Worm (Caenorhabditis elegans) whole organism, young adult: ENCODE data around the gene maa-1.
A peak's percentile ranks its signal among the peaks of the same experiment; 100 is the strongest.

Experiments used
- B0261.1 ChIP-seq: sonication (generic microtip); optimal IDR thresholded peaks from 2 replicates; lab custom pipeline; 2016; ENCODE audit warnings: mild to moderate bottlenecking, missing genetic modification characterization, moderate library complexity, missing compliant biosample characterization
- D2030.7 ChIP-seq: fragments of 200-800 bp; sonication (Bioruptor generic); IDR thresholded peaks from 2 replicates; pipeline ENCODE4 v1.3.6; 2022; ENCODE audit warnings: missing genetic modification reagents, missing genetic modification characterization, missing compliant biosample characterization
- F10E7.11 ChIP-seq: sonication (generic microtip); optimal IDR thresholded peaks from 2 replicates; lab custom pipeline; 2017; ENCODE audit warnings: mild to moderate bottlenecking, missing genetic modification characterization, moderate library complexity, missing compliant biosample characterization
- F23B12.7 ChIP-seq: sonication (generic microtip); optimal IDR thresholded peaks from 2 replicates; lab custom pipeline; 2017; ENCODE audit warnings: missing genetic modification characterization, mild to moderate bottlenecking, missing compliant biosample characterization, antibody characterized with exemption, moderate library complexity; ENCODE audit not compliant: insufficient read depth
- F57C9.4 ChIP-seq: sonication (generic microtip); optimal IDR thresholded peaks from 2 replicates; lab custom pipeline; 2017; ENCODE audit warnings: mild to moderate bottlenecking, missing genetic modification characterization, missing compliant biosample characterization
- T07F8.4 ChIP-seq: sonication (generic microtip); optimal IDR thresholded peaks from 2 replicates; lab custom pipeline; 2016; ENCODE audit warnings: mild to moderate bottlenecking, missing genetic modification characterization, moderate library complexity, missing compliant biosample characterization
- ZK185.1 ChIP-seq: sonication (generic microtip); optimal IDR thresholded peaks from 2 replicates; lab custom pipeline; 2016; ENCODE audit warnings: mild to moderate bottlenecking, missing genetic modification characterization, missing compliant biosample characterization; ENCODE audit not compliant: poor library complexity, severe bottlenecking
- ama-1 ChIP-seq, 3 experiments: fragments of 150-350 bp in 1 of 3; sonication (generic microtip) in 2 of 3; optimal IDR thresholded peaks; 2 replicates each; lab custom pipeline; 2014 to 2018; ENCODE audit warnings: missing biosample characterization in 2 of 3, missing genetic modification characterization in 2 of 3, missing genetic modification reagents in 2 of 3
- aptf-3 ChIP-seq: fragments of 200-800 bp; sonication (Bioruptor generic); IDR thresholded peaks from 2 replicates; pipeline ENCODE4 v1.3.6; 2022; ENCODE audit warnings: missing genetic modification characterization, missing compliant biosample characterization
- athp-1 ChIP-seq: sonication (generic microtip); optimal IDR thresholded peaks from 2 replicates; lab custom pipeline; 2017; ENCODE audit warnings: mild to moderate bottlenecking, missing genetic modification characterization, missing compliant biosample characterization
- ceh-100 ChIP-seq: fragments of 200-800 bp; sonication (Bioruptor generic); IDR thresholded peaks from 2 replicates; pipeline ENCODE4 v1.3.6; 2022; ENCODE audit warnings: missing genetic modification reagents, missing genetic modification characterization, missing compliant biosample characterization
- ceh-27 ChIP-seq: fragments of 200-800 bp; sonication (Bioruptor generic); optimal IDR thresholded peaks from 2 replicates; lab custom pipeline; 2018; ENCODE audit warnings: mild to moderate bottlenecking, missing genetic modification characterization, moderate library complexity, missing compliant biosample characterization
- ceh-58 ChIP-seq: fragments of 200-800 bp; sonication (Bioruptor generic); IDR thresholded peaks from 2 replicates; pipeline ENCODE4 v1.3.6; 2022; ENCODE audit warnings: missing genetic modification characterization, missing compliant biosample characterization
- ceh-79 ChIP-seq: sonication (generic microtip); optimal IDR thresholded peaks from 2 replicates; lab custom pipeline; 2017; ENCODE audit warnings: mild to moderate bottlenecking, missing genetic modification characterization, missing compliant biosample characterization
- dpff-1 ChIP-seq: sonication (generic microtip); optimal IDR thresholded peaks from 2 replicates; lab custom pipeline; 2017; ENCODE audit warnings: mild to moderate bottlenecking, missing genetic modification characterization, missing compliant biosample characterization
- egrh-3 ChIP-seq: fragments of 200-800 bp; sonication (Bioruptor generic); IDR thresholded peaks from 2 replicates; pipeline ENCODE4 v1.3.6; 2022; ENCODE audit warnings: missing genetic modification reagents, missing genetic modification characterization, missing compliant biosample characterization
- hlh-12 ChIP-seq: sonication (generic microtip); optimal IDR thresholded peaks from 2 replicates; lab custom pipeline; 2016; ENCODE audit warnings: missing genetic modification characterization, missing compliant biosample characterization
- hrde-1 ChIP-seq: sonication (generic microtip); optimal IDR thresholded peaks from 2 replicates; lab custom pipeline; 2016; ENCODE audit warnings: missing genetic modification characterization, mild to moderate bottlenecking, missing compliant biosample characterization, moderate library complexity, missing genotype, missing genetic modification reagents, borderline replicate concordance
- lin-26 ChIP-seq: fragments of 200-800 bp; sonication (Bioruptor generic); IDR thresholded peaks from 2 replicates; pipeline ENCODE4 v1.3.6; 2022; ENCODE audit warnings: missing genetic modification reagents, missing genetic modification characterization, missing compliant biosample characterization
- lin-35 ChIP-seq, 3 experiments: fragments of 150-350 bp in 2 of 3; sonication (generic microtip) in 1 of 3; optimal IDR thresholded peaks; 2 replicates each; lab custom pipeline; 2014 to 2018; ENCODE audit warnings: missing biosample characterization in 3 of 3, missing genetic modification characterization in 3 of 3, missing genetic modification reagents in 3 of 3
- lin-40 ChIP-seq: sonication (generic microtip); optimal IDR thresholded peaks from 2 replicates; lab custom pipeline; 2016; ENCODE audit warnings: missing genetic modification characterization, mild to moderate bottlenecking, missing compliant biosample characterization, missing genotype, missing genetic modification reagents
- mcd-1 ChIP-seq: fragments of 200-800 bp; sonication (Bioruptor generic); IDR thresholded peaks from 2 replicates; pipeline ENCODE4 v1.3.6; 2022; ENCODE audit warnings: missing genetic modification reagents, missing genetic modification characterization, missing compliant biosample characterization
- mes-4 ChIP-seq: sonication (generic microtip); optimal IDR thresholded peaks from 2 replicates; lab custom pipeline; 2016; ENCODE audit warnings: missing genotype, missing genetic modification characterization, missing compliant biosample characterization
- mxl-1 ChIP-seq: sonication (generic microtip); optimal IDR thresholded peaks from 2 replicates; lab custom pipeline; 2016; ENCODE audit warnings: missing genetic modification characterization, missing compliant biosample characterization
- nfya-1 ChIP-seq: sonication (generic microtip); optimal IDR thresholded peaks from 2 replicates; lab custom pipeline; 2017; ENCODE audit warnings: antibody characterized with exemption, missing compliant biosample characterization, missing genetic modification characterization, borderline replicate concordance; ENCODE audit not compliant: insufficient read depth
- nfyb-1 ChIP-seq: fragments of 200-800 bp; sonication (Bioruptor generic); IDR thresholded peaks from 2 replicates; pipeline ENCODE4 v1.3.6; 2022; ENCODE audit warnings: missing genetic modification reagents, missing genetic modification characterization, missing compliant biosample characterization
- rcor-1 ChIP-seq: fragments of 200-800 bp; sonication (Bioruptor generic); IDR thresholded peaks from 2 replicates; pipeline ENCODE4 v1.3.6; 2022; ENCODE audit warnings: missing genetic modification reagents, missing genetic modification characterization, missing compliant biosample characterization
- snpc-1.1 ChIP-seq: sonication (generic microtip); optimal IDR thresholded peaks from 2 replicates; lab custom pipeline; 2017; ENCODE audit warnings: missing genetic modification characterization, mild to moderate bottlenecking, missing compliant biosample characterization, antibody characterized with exemption, moderate library complexity, missing genotype, missing genetic modification reagents; ENCODE audit not compliant: insufficient read depth
- tbx-9 ChIP-seq: sonication (generic microtip); optimal IDR thresholded peaks from 2 replicates; lab custom pipeline; 2016; ENCODE audit warnings: borderline replicate concordance, missing genetic modification characterization, inconsistent platforms, missing compliant biosample characterization
- unc-130 ChIP-seq: sonication (generic microtip); optimal IDR thresholded peaks from 2 replicates; lab custom pipeline; 2016; ENCODE audit warnings: missing genetic modification reagents, missing genetic modification characterization, missing compliant biosample characterization
- xnd-1 ChIP-seq: sonication (generic microtip); optimal IDR thresholded peaks from 2 replicates; lab custom pipeline; 2016; ENCODE audit warnings: missing genotype, missing genetic modification reagents, missing genetic modification characterization, missing compliant biosample characterization
- ztf-28 ChIP-seq: fragments of 200-800 bp; sonication (Bioruptor generic); IDR thresholded peaks from 2 replicates; pipeline ENCODE4 v1.3.6; 2022; ENCODE audit warnings: missing genetic modification reagents, missing genetic modification characterization, missing compliant biosample characterization

Gene maa-1

DNA sequence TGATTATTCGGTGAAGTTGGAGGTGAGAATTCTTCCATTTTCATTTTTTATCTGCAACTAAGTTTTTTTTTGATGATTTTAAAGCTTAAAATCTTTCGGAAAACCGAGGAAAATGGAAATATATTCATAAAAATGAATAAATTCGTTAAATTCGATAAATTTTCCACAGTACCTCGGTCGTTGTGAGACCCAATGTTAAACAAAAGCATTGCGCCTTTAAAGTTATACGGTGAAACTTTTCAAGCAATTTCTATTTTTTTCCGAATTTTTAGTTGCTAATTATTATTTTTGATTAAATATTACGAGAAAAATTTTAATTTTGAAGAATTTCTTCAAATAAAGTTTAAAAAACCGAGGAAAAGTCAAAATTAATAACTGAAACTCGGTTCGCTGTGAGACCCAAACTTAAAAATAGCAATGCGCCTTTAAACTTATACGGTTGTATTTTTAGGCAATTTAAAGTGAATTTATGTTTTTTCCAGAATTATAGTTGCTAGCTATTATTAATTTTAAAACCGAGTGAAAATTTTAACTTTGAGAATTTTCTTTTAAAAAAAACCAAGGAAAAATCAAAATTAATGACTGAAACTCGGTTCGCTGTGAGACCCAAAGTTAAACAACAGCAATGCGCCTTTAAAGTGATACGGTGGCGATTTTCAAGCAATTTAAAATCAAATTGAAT lies 47.0 kb upstream of the maa-1 start, which contains the start of gene taf-12 (continued):
- no peak for TF ChIP-seq dpff-1
- TF ChIP-seq D2030.7 (GFP tag; lab: Robert Waterston, UW): peak; percentile 57; the same call in 1 of the 2 replicates
- TF ChIP-seq F23B12.7: no peak
- peak; percentile 31 for TF ChIP-seq unc-130 (GFP tag; lab: Kevin White, UChicago)
- no peak for TF ChIP-seq T07F8.4 (tag; lab: Kevin White, UChicago)
- TF ChIP-seq athp-1 (tag; lab: Kevin White, UChicago): peak; percentile 65
- no peak for TF ChIP-seq ama-1 (optimal IDR thresholded peaks at IDR 0.05; lab: Kevin White, UChicago)
- TF ChIP-seq ama-1 (GFP tag; optimal IDR thresholded peaks at IDR 0.05; lab: Kevin White, UChicago): no peak
- no peak for TF ChIP-seq ZK185.1 (tag; lab: Kevin White, UChicago)

DNA sequence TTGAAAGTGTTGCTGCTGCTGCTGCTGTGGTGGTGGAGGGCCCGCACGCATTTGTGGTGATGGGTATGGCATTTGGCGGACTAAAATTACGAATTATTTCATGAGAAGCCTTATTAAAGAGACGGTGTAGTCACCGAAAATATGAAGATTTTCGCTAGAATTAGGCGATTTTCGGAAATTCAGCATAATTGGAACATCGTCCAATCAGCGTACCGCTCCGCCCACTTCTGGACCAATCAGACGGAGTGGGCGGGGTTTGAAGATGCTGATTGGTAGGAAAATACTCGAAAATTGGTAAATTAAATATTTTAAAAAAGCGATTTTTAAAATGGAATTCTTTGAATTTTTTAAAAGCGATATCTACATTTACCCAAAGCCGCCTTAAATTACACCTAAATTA lies 43.8 kb upstream of the maa-1 start:
- TF ChIP-seq mes-4 (tag; lab: Kevin White, UChicago) (no peak), mcd-1 (GFP tag; lab: Robert Waterston, UW) (no peak), nfyb-1 (peak; percentile 58; the same call in 1 of the 2 replicates), lin-40 (no peak), athp-1 (tag; lab: Kevin White, UChicago) (no peak), hlh-12 (tag; lab: Kevin White, UChicago) (no peak), egrh-3 (no peak), lin-35 (GFP tag; optimal IDR thresholded peaks at IDR 0.05; lab: Kevin White, UChicago) (no peak), aptf-3 (GFP tag; lab: Robert Waterston, UW) (no peak)

DNA sequence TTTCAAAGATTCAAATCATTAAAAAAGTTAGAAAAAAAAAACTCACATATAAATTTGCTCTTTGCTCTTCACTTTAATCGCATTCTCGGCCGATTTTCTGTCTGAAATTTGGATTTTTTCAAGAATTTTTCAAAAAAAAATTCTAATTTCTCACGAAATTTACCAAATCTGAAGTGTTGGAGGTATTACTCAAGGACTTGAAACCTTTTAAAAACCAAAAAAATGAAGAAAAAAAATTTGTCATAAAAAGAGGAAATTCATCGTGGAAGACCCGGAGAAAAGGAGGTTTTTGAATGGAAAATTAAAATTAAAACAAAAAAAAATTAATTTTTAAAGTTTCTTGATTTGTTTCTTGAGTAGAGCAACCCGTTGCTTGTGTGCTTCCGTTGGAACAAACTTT lies 39.8 kb upstream of the maa-1 start, which contains the start of gene Y56A3A.2:
Y56A3A.2 (minus strand) TSS at position 101 of the 400 bp plus-strand sequence.
- no peak for TF ChIP-seq F10E7.11 (tag; lab: Kevin White, UChicago)
- no peak for TF ChIP-seq nfya-1 (tag; lab: Kevin White, UChicago)
- TF ChIP-seq hlh-12 (tag; lab: Kevin White, UChicago): no peak
- TF ChIP-seq dpff-1: no peak
- no peak for TF ChIP-seq hrde-1
- no peak for TF ChIP-seq ceh-27 (GFP tag; lab: Kevin White, UChicago)
- TF ChIP-seq unc-130 (GFP tag; lab: Kevin White, UChicago): no peak
- no peak for TF ChIP-seq xnd-1 (tag; lab: Kevin White, UChicago)
- TF ChIP-seq B0261.1: no peak
- no peak for TF ChIP-seq ceh-79 (tag; lab: Kevin White, UChicago)
- no peak for TF ChIP-seq snpc-1.1
- no peak for TF ChIP-seq F57C9.4
- no peak for TF ChIP-seq tbx-9 (tag; lab: Kevin White, UChicago)
- TF ChIP-seq rcor-1: no peak
- no peak for TF ChIP-seq T07F8.4 (tag; lab: Kevin White, UChicago)
- no peak for TF ChIP-seq ceh-100 (GFP tag; lab: Robert Waterston, UW)
- TF ChIP-seq ztf-28 (GFP tag; lab: Robert Waterston, UW): no peak
- TF ChIP-seq lin-26: no peak
- TF ChIP-seq ceh-58 (GFP tag; lab: Robert Waterston, UW): no peak

- TF ChIP-seq mxl-1 (tag; lab: Kevin White, UChicago) (no peak), nfyb-1 (peak; percentile 52)
These were observed 38.8 kb upstream of the maa-1 start for ce11 chrIII:11861123-11861522.
